Fruit fly (Drosophila melanogaster): Measurements from ENCODE around the gene ninaA.

The ninaA gene

DNA sequence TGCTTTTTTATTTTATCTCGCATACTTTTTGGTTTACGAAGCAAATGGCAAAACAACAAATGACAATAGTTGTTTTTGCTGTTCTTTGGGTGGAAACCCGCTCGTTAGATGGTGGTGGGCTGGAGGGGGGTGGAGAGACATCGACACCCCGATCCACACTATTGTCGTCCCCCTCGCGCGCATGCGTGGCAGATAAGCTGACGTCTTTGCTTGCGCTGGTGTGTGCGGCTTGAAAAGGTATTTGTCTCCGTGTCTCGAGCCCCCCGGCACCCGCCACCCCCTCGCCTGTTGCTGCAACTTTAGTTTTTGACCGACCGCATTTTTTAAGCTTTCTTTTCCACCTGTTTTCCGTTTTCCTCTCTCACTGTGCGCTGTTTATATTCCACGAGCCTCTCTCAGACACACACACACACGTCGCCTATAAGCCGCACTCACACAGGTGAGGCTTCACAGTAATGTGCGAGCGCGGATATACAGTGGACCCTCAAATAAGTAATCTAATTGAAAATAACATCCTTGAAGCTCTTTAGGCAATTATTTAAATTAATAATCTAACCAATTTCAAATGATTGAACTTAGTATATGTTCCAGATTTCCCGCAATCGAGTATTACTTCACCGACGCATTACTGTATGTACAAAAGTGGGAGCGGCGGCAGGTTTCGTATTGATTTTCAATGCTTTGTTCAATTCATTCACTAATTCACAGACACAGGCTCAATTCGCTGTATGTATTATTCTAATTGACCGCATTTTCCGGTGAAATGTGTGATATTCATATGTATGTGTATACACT, 10.0 kb upstream of the ninaA start (continued):
- TF ChIP-seq Ssrp (tag; optimal IDR thresholded peaks at IDR 0.05) (peak; percentile 90), Med (GFP tag) (peak; percentile 99), Camta (GFP tag; optimal IDR thresholded peaks at IDR 0.05) (peak; percentile 90), CG15479 (GFP tag; optimal IDR thresholded peaks at IDR 0.05) (no peak), cwo (GFP tag; optimal IDR thresholded peaks at IDR 0.05) (peak; percentile 85), PHDP (tag; optimal IDR thresholded peaks at IDR 0.05) (peak; percentile 94), TFAM (GFP tag; optimal IDR thresholded peaks at IDR 0.05) (peak; percentile 46), CG15514 (GFP tag; optimal IDR thresholded peaks at IDR 0.05) (peak; percentile 89), gt (GFP tag; IDR thresholded peaks at IDR 0.05) (peak; percentile 68; the same call in 1 of the 2 replicates), Asciz (GFP tag; optimal IDR thresholded peaks at IDR 0.05) (peak; percentile 79), en (GFP tag; optimal IDR thresholded peaks at IDR 0.05) (peak; percentile 73), usp (GFP tag; optimal IDR thresholded peaks at IDR 0.05) (no peak), CG8944 (GFP tag; optimal IDR thresholded peaks at IDR 0.05) (peak; percentile 83), CHES-1-like (GFP tag; optimal IDR thresholded peaks at IDR 0.05) (peak; percentile 84), crp (GFP tag; optimal IDR thresholded peaks at IDR 0.05) (peak in 1 of 2 experiments; percentile 43), CG2712 (tag; optimal IDR thresholded peaks at IDR 0.05) (peak; percentile 90), CG9437 (GFP tag; optimal IDR thresholded peaks at IDR 0.05) (peak; percentile 76), CG10959 (GFP tag; IDR thresholded peaks at IDR 0.05) (peak; percentile 91), psq (GFP tag; optimal IDR thresholded peaks at IDR 0.05) (peak; percentile 61), CG7556 (GFP tag; optimal IDR thresholded peaks at IDR 0.05) (peak; percentile 90), trh (GFP tag; optimal IDR thresholded peaks at IDR 0.05) (peak; percentile 69), sisA (GFP tag; IDR thresholded peaks at IDR 0.05) (peak; percentile 95), Sry-δ (GFP tag; optimal IDR thresholded peaks at IDR 0.05) (peak; percentile 37), pho (GFP tag; optimal IDR thresholded peaks at IDR 0.05) (peak; percentile 89), chif (GFP tag; optimal IDR thresholded peaks at IDR 0.05) (peak; percentile 87 to 94), Hr39 (optimal IDR thresholded peaks at IDR 0.05) (no peak), Hmx (GFP tag; optimal IDR thresholded peaks at IDR 0.05) (peak; percentile 87), CG8765 (GFP tag; IDR thresholded peaks at IDR 0.05) (peak; percentile 91), CG8924 (tag; optimal IDR thresholded peaks at IDR 0.05) (peak; percentile 93), Oli (tag; optimal IDR thresholded peaks at IDR 0.05) (peak; percentile 94), CG6254 (GFP tag; optimal IDR thresholded peaks at IDR 0.05) (peak; percentile 37), dmrt99B (tag; optimal IDR thresholded peaks at IDR 0.05) (peak; percentile 95), CG9609 (GFP tag; optimal IDR thresholded peaks at IDR 0.05) (peak; percentile 78), scrt (GFP tag; optimal IDR thresholded peaks at IDR 0.05) (peak; percentile 89), YL-1 (GFP tag; optimal IDR thresholded peaks at IDR 0.05) (peak; percentile 70), Hr3 (GFP tag; optimal IDR thresholded peaks at IDR 0.05) (peak; percentile 85), tio (GFP tag; optimal IDR thresholded peaks at IDR 0.05) (peak; percentile 89), MBD-R2 (GFP tag; IDR thresholded peaks at IDR 0.05) (peak; percentile 92), HLHmδ (GFP tag; optimal IDR thresholded peaks at IDR 0.05) (no peak), Kr (GFP tag; optimal IDR thresholded peaks at IDR 0.05) (no peak), Hsf (GFP tag; optimal IDR thresholded peaks at IDR 0.05) (peak; percentile 92), hth (optimal IDR thresholded peaks at IDR 0.05) (no peak), CG10431 (GFP tag; optimal IDR thresholded peaks at IDR 0.05) (peak; percentile 70), ATbp (GFP tag; optimal IDR thresholded peaks at IDR 0.05) (peak; percentile 90), eve (GFP tag; optimal IDR thresholded peaks at IDR 0.05) (no peak), CG31224 (GFP tag; IDR thresholded peaks at IDR 0.05) (peak; percentile 90), p53 (GFP tag; optimal IDR thresholded peaks at IDR 0.05) (peak; percentile 57), CG8281 (tag; optimal IDR thresholded peaks at IDR 0.05) (peak; percentile 86), Hr51 (GFP tag; optimal IDR thresholded peaks at IDR 0.05) (peak; percentile 87 to 93)

All from whole organism, embryonic.